Worm (Caenorhabditis elegans): ENCODE results near the gene F38A1.9.

- no peak for TF ChIP-seq ama-1 (optimal IDR thresholded peaks at IDR 0.05)
- TF ChIP-seq tbx-11 (GFP tag; IDR thresholded peaks at IDR 0.05), result no peak
- no peak for TF ChIP-seq hmg-4 (GFP tag; optimal IDR thresholded peaks at IDR 0.05)
- TF ChIP-seq sea-1 (GFP tag; conservative IDR thresholded peaks at IDR 0.05), result no peak
- TF ChIP-seq hmbx-1 (tag; optimal IDR thresholded peaks at IDR 0.05), result no peak
- TF ChIP-seq scrt-1 (GFP tag; IDR thresholded peaks at IDR 0.05), result no peak
- no peak for TF ChIP-seq flt-1 (GFP tag; IDR thresholded peaks at IDR 0.05)
- TF ChIP-seq ets-7 (tag; optimal IDR thresholded peaks at IDR 0.05), result no peak
- TF ChIP-seq B0310.2 (tag; optimal IDR thresholded peaks at IDR 0.05), result no peak
- no peak for TF ChIP-seq ceh-13 (GFP tag; optimal IDR thresholded peaks at IDR 0.05)
Measured at ce11 chrIV:1274583-1274982, 29.4 kb upstream of the F38A1.9 start, which contains the start of gene C09E9.1.
